Worm (Caenorhabditis elegans): ENCODE results near the gene T05C1.3.

The T05C1.3 gene

DNA sequence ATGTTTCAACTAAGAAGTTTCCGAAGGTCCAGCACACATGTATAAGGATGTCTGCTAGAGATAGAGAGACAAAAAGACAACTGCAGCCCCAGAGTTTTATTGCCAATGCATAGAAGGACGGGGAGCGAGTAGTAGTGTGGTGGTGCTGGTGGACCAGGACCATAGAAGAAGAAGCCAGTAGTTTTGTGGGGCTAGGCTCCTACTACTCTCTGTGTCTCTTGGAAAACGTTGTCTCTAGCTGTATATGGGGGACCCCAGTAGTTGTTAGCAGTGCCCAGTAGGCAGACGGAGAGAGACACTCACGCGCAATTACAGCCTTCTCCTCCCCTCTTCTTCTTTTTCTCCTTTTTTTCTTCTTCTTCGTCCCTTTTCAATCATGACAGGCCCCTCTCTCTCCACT, 33.2 kb downstream of the T05C1.3 start (continued):
- TF ChIP-seq sma-3 (GFP tag; optimal IDR thresholded peaks at IDR 0.05) (no peak), C34F6.9 (tag; optimal IDR thresholded peaks at IDR 0.05) (peak; percentile 58), alr-1 (tag; optimal IDR thresholded peaks at IDR 0.05) (no peak)

DNA sequence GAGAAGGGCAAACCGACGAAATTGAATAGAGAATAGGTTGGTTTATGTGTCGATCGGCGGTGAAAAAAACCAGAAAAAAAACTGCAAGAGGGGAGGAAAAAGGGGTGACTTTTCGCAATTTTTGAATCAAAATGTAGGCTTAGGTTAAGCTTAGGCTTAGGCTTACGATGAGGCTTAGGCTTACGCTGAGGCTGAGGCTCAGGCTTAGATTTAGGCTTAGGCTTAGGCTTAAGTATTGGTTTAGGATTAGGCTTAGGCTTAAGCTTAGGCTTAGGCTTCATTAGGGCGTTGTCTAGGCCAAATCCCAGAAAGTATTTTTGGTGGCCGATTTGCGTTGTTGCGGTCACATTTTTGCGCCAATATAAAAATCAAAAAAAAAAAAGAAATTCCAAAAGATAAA, 34.4 kb downstream of the T05C1.3 start:
- TF ChIP-seq blmp-1 (tag; optimal IDR thresholded peaks at IDR 0.05; ENCODE audit: insufficient read depth) (no peak), unc-62 (GFP tag; optimal IDR thresholded peaks at IDR 0.05) (no peak), nhr-25 (tag; optimal IDR thresholded peaks at IDR 0.05) (no peak), elt-1 (tag; optimal IDR thresholded peaks at IDR 0.05) (no peak), nhr-77 (tag; optimal IDR thresholded peaks at IDR 0.05) (no peak), nhr-23 (tag; optimal IDR thresholded peaks at IDR 0.05) (no peak), nhr-21 (tag; optimal IDR thresholded peaks at IDR 0.05) (no peak), ZK546.5 (tag; optimal IDR thresholded peaks at IDR 0.05) (no peak), C34F6.9 (tag; optimal IDR thresholded peaks at IDR 0.05) (no peak), nhr-237 (tag; optimal IDR thresholded peaks at IDR 0.05) (no peak), ceh-16 (tag; optimal IDR thresholded peaks at IDR 0.05) (no peak), gmeb-1 (tag; optimal IDR thresholded peaks at IDR 0.05) (no peak), mbf-1 (tag; optimal IDR thresholded peaks at IDR 0.05) (no peak), elt-3 (tag; optimal IDR thresholded peaks at IDR 0.05) (no peak), nhr-129 (tag; optimal IDR thresholded peaks at IDR 0.05) (no peak)

DNA sequence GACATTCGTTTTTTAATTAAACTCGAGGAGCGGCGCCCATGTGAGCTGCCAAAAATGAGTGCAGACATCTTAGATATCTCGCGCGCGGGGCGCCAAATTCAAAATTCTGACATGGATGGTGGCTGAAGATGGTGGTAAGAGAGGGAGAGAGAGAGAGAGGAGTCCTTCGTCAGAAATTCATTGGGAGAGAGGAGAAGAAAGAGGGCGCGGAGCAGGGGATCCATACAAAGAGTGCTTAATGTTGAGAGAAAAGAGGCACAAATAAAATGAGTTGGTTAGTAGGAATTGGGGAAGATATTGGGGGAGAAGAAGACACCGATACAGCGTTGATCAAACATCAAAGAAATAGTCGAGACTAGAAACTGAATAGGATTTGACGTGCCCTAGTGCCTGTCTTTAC, 35.7 kb downstream of the T05C1.3 start:
- TF ChIP-seq nhr-11 (tag; optimal IDR thresholded peaks at IDR 0.05) (no peak), C34F6.9 (tag; optimal IDR thresholded peaks at IDR 0.05) (peak; percentile 12), unc-55 (GFP tag; optimal IDR thresholded peaks at IDR 0.05) (peak; percentile 38), F13H6.1 (tag; optimal IDR thresholded peaks at IDR 0.05) (no peak), ztf-4 (tag; optimal IDR thresholded peaks at IDR 0.05) (no peak), nhr-10 (tag; optimal IDR thresholded peaks at IDR 0.05) (no peak)

DNA sequence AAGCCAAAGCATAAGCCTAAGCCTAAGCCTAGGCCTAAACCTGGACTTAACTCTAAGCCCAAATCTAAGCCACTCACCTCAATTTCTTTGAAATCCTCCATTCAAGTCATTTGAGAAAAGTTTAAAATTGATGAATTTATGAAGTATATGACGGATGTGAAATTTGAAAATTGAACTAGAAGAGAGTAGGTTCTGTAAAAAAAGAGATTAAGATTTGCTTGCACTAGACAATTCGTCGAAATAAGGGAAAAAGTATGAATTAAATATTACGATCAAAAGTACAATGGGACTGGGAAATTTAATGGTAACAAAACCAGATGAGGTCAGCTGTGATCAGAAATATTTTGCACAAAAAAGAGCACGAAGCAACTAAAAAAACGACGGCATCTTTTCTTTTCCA, 36.1 kb downstream of the T05C1.3 start, which contains the start of gene twk-2:
Gene twk-2, minus strand, starts transcription at position 101 of the 400 bp plus-strand sequence.
- TF ChIP-seq unc-62 (GFP tag; optimal IDR thresholded peaks at IDR 0.05) (no peak), Y55F3AM.14 (GFP tag; optimal IDR thresholded peaks at IDR 0.05) (no peak), alr-1 (tag; optimal IDR thresholded peaks at IDR 0.05) (no peak), peb-1 (tag; optimal IDR thresholded peaks at IDR 0.05) (no peak), lin-11 (tag; optimal IDR thresholded peaks at IDR 0.05) (no peak), nhr-23 (tag; optimal IDR thresholded peaks at IDR 0.05) (no peak), sma-3 (GFP tag; optimal IDR thresholded peaks at IDR 0.05) (no peak), ztf-11 (tag; optimal IDR thresholded peaks at IDR 0.05) (no peak), zag-1 (tag; optimal IDR thresholded peaks at IDR 0.05) (no peak), gmeb-1 (tag; optimal IDR thresholded peaks at IDR 0.05) (no peak), ceh-82 (tag; optimal IDR thresholded peaks at IDR 0.05) (no peak), lin-13 (GFP tag; optimal IDR thresholded peaks at IDR 0.05) (no peak), aly-2 (tag; optimal IDR thresholded peaks at IDR 0.05) (no peak), nhr-6 (tag; optimal IDR thresholded peaks at IDR 0.05) (no peak), crh-2 (tag; optimal IDR thresholded peaks at IDR 0.05) (no peak), nhr-237 (tag; optimal IDR thresholded peaks at IDR 0.05) (no peak)

DNA sequence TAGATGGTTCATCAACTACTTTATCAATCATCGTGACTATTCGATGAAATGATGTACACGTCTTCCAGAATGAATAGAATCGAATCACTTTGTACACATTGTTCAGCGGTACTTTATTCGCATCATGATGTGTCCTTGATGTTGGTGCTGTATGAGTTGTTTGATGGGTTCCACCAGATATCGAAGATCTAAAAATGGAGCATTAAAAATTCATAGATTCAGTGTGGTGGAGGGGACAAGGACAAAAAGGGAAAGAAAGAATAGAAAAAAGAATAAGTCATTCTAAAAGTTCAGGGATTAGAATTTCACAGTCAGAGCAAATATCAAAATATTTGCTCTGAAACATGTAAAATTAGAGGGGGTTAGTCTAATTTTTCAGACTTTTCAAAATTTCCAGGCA, 44.4 kb downstream of the T05C1.3 start:
- TF ChIP-seq R02D3.7 (tag; optimal IDR thresholded peaks at IDR 0.05) (no peak), lin-39 (tag; optimal IDR thresholded peaks at IDR 0.05) (no peak), Y55F3AM.14 (GFP tag; optimal IDR thresholded peaks at IDR 0.05) (no peak), ztf-4 (tag; optimal IDR thresholded peaks at IDR 0.05) (no peak), gmeb-1 (tag; optimal IDR thresholded peaks at IDR 0.05) (no peak), ceh-16 (tag; optimal IDR thresholded peaks at IDR 0.05) (no peak), blmp-1 (tag; optimal IDR thresholded peaks at IDR 0.05; ENCODE audit: insufficient read depth) (no peak), nhr-129 (tag; optimal IDR thresholded peaks at IDR 0.05) (no peak), ama-1 (optimal IDR thresholded peaks at IDR 0.05) (no peak), sma-9 (GFP tag; optimal IDR thresholded peaks at IDR 0.05) (no peak), sma-9 (tag; optimal IDR thresholded peaks at IDR 0.05) (no peak)
